Worm (Caenorhabditis elegans) whole organism, mixed stage, embryonic: Measurements from ENCODE around the gene unc-9.

Experiments
- M03D4.4 ChIP-seq: sonication (generic microtip); optimal IDR thresholded peaks from 2 replicates; lab custom pipeline; 2017; ENCODE audit warnings: mild to moderate bottlenecking, missing genetic modification characterization, missing compliant biosample characterization
- bed-3 ChIP-seq: fragments of 200-800 bp; sonication (Bioruptor generic); optimal IDR thresholded peaks from 3 replicates; lab custom pipeline; 2018; ENCODE audit warnings: mild to moderate bottlenecking, missing genetic modification characterization, moderate library complexity, missing compliant biosample characterization
- blmp-1 ChIP-seq: fragments of 150-350 bp; optimal IDR thresholded peaks from 2 replicates; lab custom pipeline; 2014; ENCODE audit warnings: missing biosample characterization, missing genetic modification characterization
- ceh-43 ChIP-seq: fragments of 200-800 bp; sonication (Bioruptor generic); optimal IDR thresholded peaks from 2 replicates; lab custom pipeline; 2018; ENCODE audit warnings: mild to moderate bottlenecking, missing genetic modification characterization, moderate library complexity, missing compliant biosample characterization
- ceh-83 ChIP-seq: fragments of 200-800 bp; sonication (Bioruptor generic); optimal IDR thresholded peaks from 2 replicates; lab custom pipeline; 2018; ENCODE audit warnings: mild to moderate bottlenecking, missing genetic modification characterization, missing compliant biosample characterization
- ces-1 ChIP-seq: fragments of 150-350 bp; optimal IDR thresholded peaks from 2 replicates; lab custom pipeline; 2014; ENCODE audit warnings: missing biosample characterization, missing genetic modification reagents, missing genetic modification characterization
- cnd-1 ChIP-seq: fragments of 200-800 bp; sonication (Bioruptor generic); optimal IDR thresholded peaks from 2 replicates; lab custom pipeline; 2018; ENCODE audit warnings: mild to moderate bottlenecking, missing genetic modification characterization, missing compliant biosample characterization
- drap-1 ChIP-seq: fragments of 200-800 bp; sonication (Bioruptor generic); optimal IDR thresholded peaks from 3 replicates; lab custom pipeline; 2018; ENCODE audit warnings: mild to moderate bottlenecking, missing genetic modification characterization, missing compliant biosample characterization
- elt-1 ChIP-seq: sonication (generic microtip); optimal IDR thresholded peaks from 2 replicates; lab custom pipeline; 2017; ENCODE audit warnings: missing genetic modification characterization, mild to moderate bottlenecking, missing compliant biosample characterization, antibody characterized with exemption, moderate library complexity, borderline replicate concordance; ENCODE audit not compliant: insufficient read depth
- elt-3 ChIP-seq: fragments of 150-350 bp; optimal IDR thresholded peaks from 2 replicates; lab custom pipeline; 2014; ENCODE audit warnings: missing biosample characterization, missing genetic modification characterization
- flh-1 ChIP-seq: fragments of 200-800 bp; sonication (Bioruptor generic); optimal IDR thresholded peaks from 2 replicates; lab custom pipeline; 2018; ENCODE audit warnings: mild to moderate bottlenecking, missing genetic modification characterization, moderate library complexity, missing compliant biosample characterization
- ham-2 ChIP-seq: fragments of 200-800 bp; sonication (Bioruptor generic); optimal IDR thresholded peaks from 2 replicates; lab custom pipeline; 2018; ENCODE audit warnings: mild to moderate bottlenecking, missing genetic modification characterization, missing compliant biosample characterization
- hlh-1 ChIP-seq: fragments of 150-350 bp; optimal IDR thresholded peaks from 2 replicates; lab custom pipeline; 2014; ENCODE audit warnings: missing biosample characterization, missing genetic modification reagents, missing genetic modification characterization
- lin-13 ChIP-seq: fragments of 150-350 bp; optimal IDR thresholded peaks from 2 replicates; lab custom pipeline; 2014; ENCODE audit warnings: missing biosample characterization, missing genetic modification characterization
- lin-32 ChIP-seq: fragments of 200-800 bp; sonication (Bioruptor generic); optimal IDR thresholded peaks from 2 replicates; lab custom pipeline; 2018; ENCODE audit warnings: mild to moderate bottlenecking, missing genetic modification characterization, missing compliant biosample characterization
- lsy-2 ChIP-seq: fragments of 150-350 bp; optimal IDR thresholded peaks from 2 replicates; lab custom pipeline; 2014; ENCODE audit warnings: missing biosample characterization, missing genetic modification characterization
- mab-5 ChIP-seq: fragments of 150-350 bp; optimal IDR thresholded peaks from 2 replicates; lab custom pipeline; 2014; ENCODE audit warnings: missing biosample characterization, missing genetic modification characterization
- mep-1 ChIP-seq: fragments of 150-350 bp; optimal IDR thresholded peaks from 2 replicates; lab custom pipeline; 2017; ENCODE audit warnings: missing biosample characterization, missing genetic modification reagents, missing genetic modification characterization, inconsistent platforms
- mls-2 ChIP-seq: sonication (generic microtip); optimal IDR thresholded peaks from 2 replicates; lab custom pipeline; 2016; ENCODE audit warnings: mild to moderate bottlenecking, missing genetic modification characterization, moderate library complexity, missing compliant biosample characterization
- nhr-2 ChIP-seq: fragments of 150-350 bp; optimal IDR thresholded peaks from 2 replicates; lab custom pipeline; 2014; ENCODE audit warnings: missing biosample characterization, missing genetic modification characterization
- nhr-237 ChIP-seq: fragments of 150-350 bp; optimal IDR thresholded peaks from 2 replicates; lab custom pipeline; 2014; ENCODE audit warnings: missing biosample characterization, missing genetic modification characterization
- nhr-28 ChIP-seq: fragments of 150-350 bp; optimal IDR thresholded peaks from 2 replicates; lab custom pipeline; 2014; ENCODE audit warnings: missing biosample characterization, missing genetic modification characterization
- nhr-76 ChIP-seq: sonication (generic microtip); optimal IDR thresholded peaks from 2 replicates; lab custom pipeline; 2017; ENCODE audit warnings: missing biosample characterization, missing genetic modification characterization
- pha-4 ChIP-seq: fragments of 150-350 bp; optimal IDR thresholded peaks from 2 replicates; lab custom pipeline; 2018; ENCODE audit warnings: missing biosample characterization, missing genetic modification reagents, missing genetic modification characterization
- sem-2 ChIP-seq: fragments of 200-800 bp; sonication (Bioruptor generic); optimal IDR thresholded peaks from 2 replicates; lab custom pipeline; 2018; ENCODE audit warnings: mild to moderate bottlenecking, missing genetic modification characterization, missing compliant biosample characterization
- sptf-1 ChIP-seq: sonication (generic microtip); optimal IDR thresholded peaks from 2 replicates; lab custom pipeline; 2017; ENCODE audit warnings: mild to moderate bottlenecking, missing genetic modification characterization, moderate library complexity, missing compliant biosample characterization
- tbx-8 ChIP-seq: fragments of 200-800 bp; sonication (Bioruptor generic); optimal IDR thresholded peaks from 2 replicates; lab custom pipeline; 2018; ENCODE audit warnings: mild to moderate bottlenecking, missing genetic modification characterization, moderate library complexity, missing compliant biosample characterization
- unc-120 ChIP-seq: sonication (generic microtip); optimal IDR thresholded peaks from 2 replicates; lab custom pipeline; 2017; ENCODE audit warnings: missing genetic modification characterization, missing compliant biosample characterization; ENCODE audit not compliant: poor library complexity, severe bottlenecking
- unc-62 ChIP-seq: fragments of 150-350 bp; optimal IDR thresholded peaks from 2 replicates; lab custom pipeline; 2014; ENCODE audit warnings: missing biosample characterization, missing genetic modification reagents, missing genetic modification characterization
- zip-8 ChIP-seq: fragments of 150-350 bp; optimal IDR thresholded peaks from 2 replicates; lab custom pipeline; 2014; ENCODE audit warnings: missing biosample characterization, missing genetic modification characterization
- ztf-11 ChIP-seq: fragments of 150-350 bp; optimal IDR thresholded peaks from 2 replicates; lab custom pipeline; 2014; ENCODE audit warnings: missing biosample characterization, missing genetic modification characterization

The unc-9 gene

ce11 chrX:13182012-13182411, 19.6 kb upstream of the unc-9 start:
- TF ChIP-seq pha-4 (tag; lab: Kevin White, UChicago) = no peak
- no peak for TF ChIP-seq hlh-1 (tag; lab: Kevin White, UChicago)
- TF ChIP-seq drap-1 (GFP tag; lab: Kevin White, UChicago) = no peak
- no peak for TF ChIP-seq cnd-1 (tag; lab: Kevin White, UChicago)
- TF ChIP-seq ces-1 (GFP tag; lab: Kevin White, UChicago) = no peak
- TF ChIP-seq sptf-1 (tag; lab: Kevin White, UChicago) = no peak
- no peak for TF ChIP-seq mls-2 (tag; lab: Kevin White, UChicago)
- no peak for TF ChIP-seq unc-62 (GFP tag; lab: Kevin White, UChicago)
- no peak for TF ChIP-seq zip-8
- TF ChIP-seq lin-13 (tag; lab: Kevin White, UChicago) = no peak
- TF ChIP-seq nhr-76 (tag; lab: Kevin White, UChicago) = no peak
- no peak for TF ChIP-seq M03D4.4 (tag; lab: Kevin White, UChicago)
- TF ChIP-seq lsy-2 (tag; lab: Kevin White, UChicago) = no peak
- no peak for TF ChIP-seq nhr-2 (tag; lab: Kevin White, UChicago)

ce11 chrX:13189861-13190260, 11.7 kb upstream of the unc-9 start, which contains the start of gene cwp-5:
Gene cwp-5, minus strand, starts transcription at chrX:13189961.
- no peak for TF ChIP-seq unc-120 (tag; lab: Kevin White, UChicago)
- no peak for TF ChIP-seq sem-2 (GFP tag; lab: Kevin White, UChicago)
- no peak for TF ChIP-seq hlh-1 (tag; lab: Kevin White, UChicago)
- no peak for TF ChIP-seq bed-3 (GFP tag; lab: Kevin White, UChicago)
- TF ChIP-seq drap-1 (GFP tag; lab: Kevin White, UChicago) = no peak
- TF ChIP-seq lin-13 (tag; lab: Kevin White, UChicago) = no peak
- TF ChIP-seq unc-62 (GFP tag; lab: Kevin White, UChicago) = no peak
- no peak for TF ChIP-seq ham-2 (GFP tag; lab: Kevin White, UChicago)
- TF ChIP-seq, all 35 proteins: peak for 0

ce11 chrX:13190912-13191311, 10.7 kb upstream of the unc-9 start, which contains the start of gene gpa-6:
Gene gpa-6, plus strand, starts transcription at chrX:13191212.
- TF ChIP-seq mep-1 = no peak

ce11 chrX:13198134-13198533, 3.4 kb upstream of the unc-9 start:
- peak; percentile 79 for TF ChIP-seq ces-1 (GFP tag; lab: Kevin White, UChicago)
- TF ChIP-seq pha-4 (tag; lab: Kevin White, UChicago) = no peak

- TF ChIP-seq nhr-237 (tag; lab: Kevin White, UChicago) = no peak
- TF ChIP-seq elt-1 = no peak
- TF ChIP-seq cnd-1 (tag; lab: Kevin White, UChicago) = no peak
- no peak for TF ChIP-seq ceh-43 (GFP tag; lab: Kevin White, UChicago)
- no peak for TF ChIP-seq tbx-8 (GFP tag; lab: Kevin White, UChicago)
- TF ChIP-seq lin-32 (GFP tag; lab: Kevin White, UChicago) = no peak
- TF ChIP-seq flh-1 (GFP tag; lab: Kevin White, UChicago) = no peak
- TF ChIP-seq ceh-83 (GFP tag; lab: Kevin White, UChicago) = no peak
- TF ChIP-seq pha-4 (tag; lab: Kevin White, UChicago) = no peak
- no peak for TF ChIP-seq blmp-1 (tag; lab: Kevin White, UChicago)
- TF ChIP-seq ham-2 (GFP tag; lab: Kevin White, UChicago) = no peak
- no peak for TF ChIP-seq mls-2 (tag; lab: Kevin White, UChicago)
- TF ChIP-seq hlh-1 (tag; lab: Kevin White, UChicago) = no peak
- TF ChIP-seq drap-1 (GFP tag; lab: Kevin White, UChicago) = no peak
- no peak for TF ChIP-seq unc-120 (tag; lab: Kevin White, UChicago)
Measured at ce11 chrX:13200312-13200711, 1.3 kb upstream of the unc-9 start.

- TF ChIP-seq elt-3 (tag; lab: Kevin White, UChicago) (no peak), ztf-11 (no peak), nhr-28 (tag; lab: Kevin White, UChicago) (no peak), nhr-237 (tag; lab: Kevin White, UChicago) (no peak), hlh-1 (tag; lab: Kevin White, UChicago) (no peak), flh-1 (GFP tag; lab: Kevin White, UChicago) (no peak), mab-5 (no peak), M03D4.4 (tag; lab: Kevin White, UChicago) (no peak), zip-8 (no peak), nhr-2 (tag; lab: Kevin White, UChicago) (no peak)
Measured at ce11 chrX:13202312-13202711, 742 bp downstream of the unc-9 start.
